Worm (Caenorhabditis elegans) whole organism, early embryonic: Measurements from ENCODE around the gene del-5.

ENCODE experiments used
- B0310.2 ChIP-seq: sonication (generic microtip); optimal IDR thresholded peaks from 2 replicates; lab custom pipeline; 2016; ENCODE audit warnings: mild to moderate bottlenecking, missing genetic modification characterization, missing compliant biosample characterization
- F13C5.2 ChIP-seq: sonication (generic microtip); optimal IDR thresholded peaks from 2 replicates; lab custom pipeline; 2017; ENCODE audit warnings: mild to moderate bottlenecking, missing genetic modification characterization, inconsistent platforms, missing compliant biosample characterization
- aly-1 ChIP-seq: sonication (generic microtip); optimal IDR thresholded peaks from 2 replicates; lab custom pipeline; 2016; ENCODE audit warnings: missing genetic modification characterization, missing compliant biosample characterization
- ama-1 ChIP-seq: fragments of 150-350 bp; optimal IDR thresholded peaks from 2 replicates; lab custom pipeline; 2014
- ceh-13 ChIP-seq: fragments of 200-800 bp; sonication (Bioruptor generic); optimal IDR thresholded peaks from 2 replicates; lab custom pipeline; 2018; ENCODE audit warnings: mild to moderate bottlenecking, missing genetic modification characterization, missing compliant biosample characterization
- ceh-36 ChIP-seq: sonication (generic microtip); optimal IDR thresholded peaks from 2 replicates; lab custom pipeline; 2016; ENCODE audit warnings: missing genetic modification characterization, inconsistent platforms, missing compliant biosample characterization
- ets-7 ChIP-seq: sonication (generic microtip); optimal IDR thresholded peaks from 2 replicates; lab custom pipeline; 2016; ENCODE audit warnings: missing genotype, missing genetic modification characterization, missing compliant biosample characterization
- flt-1 ChIP-seq: fragments of 200-800 bp; sonication (Bioruptor generic); IDR thresholded peaks from 2 replicates; pipeline ENCODE4 v1.3.6; 2022; ENCODE audit warnings: missing genetic modification characterization, missing compliant biosample characterization
- hmbx-1 ChIP-seq: sonication (generic microtip); optimal IDR thresholded peaks from 2 replicates; lab custom pipeline; 2016; ENCODE audit warnings: mild to moderate bottlenecking, missing genetic modification characterization, missing compliant biosample characterization
- hmg-4 ChIP-seq: fragments of 200-800 bp; sonication (Bioruptor generic); optimal IDR thresholded peaks from 2 replicates; lab custom pipeline; 2018; ENCODE audit warnings: mild to moderate bottlenecking, missing genetic modification characterization, missing compliant biosample characterization
- hnd-1 ChIP-seq: sonication (generic microtip); optimal IDR thresholded peaks from 2 replicates; lab custom pipeline; 2016; ENCODE audit warnings: missing genetic modification characterization, missing compliant biosample characterization
- pes-1 ChIP-seq: fragments of 200-800 bp; sonication (Bioruptor generic); IDR thresholded peaks from 2 replicates; pipeline ENCODE4 v1.3.6; 2022; ENCODE audit warnings: missing genetic modification reagents, missing genetic modification characterization, missing compliant biosample characterization
- scrt-1 ChIP-seq: fragments of 200-800 bp; sonication (Bioruptor generic); IDR thresholded peaks from 2 replicates; pipeline ENCODE4 v1.3.6; 2022; ENCODE audit warnings: missing genetic modification characterization, missing compliant biosample characterization
- sea-1 ChIP-seq: fragments of 200-800 bp; sonication (Bioruptor generic); conservative IDR thresholded peaks from 2 replicates; pipeline ENCODE4 v1.3.6; 2022; ENCODE audit warnings: missing genetic modification characterization, missing compliant biosample characterization
- tbx-11 ChIP-seq: fragments of 200-800 bp; sonication (Bioruptor generic); IDR thresholded peaks from 2 replicates; pipeline ENCODE4 v1.3.6; 2022; ENCODE audit warnings: missing genetic modification characterization, missing compliant biosample characterization
- tbx-37 ChIP-seq: fragments of 200-800 bp; sonication (Bioruptor generic); conservative IDR thresholded peaks from 2 replicates; pipeline ENCODE4 v1.3.6; 2022; ENCODE audit warnings: missing genetic modification reagents, missing genetic modification characterization, missing compliant biosample characterization
- tra-4 ChIP-seq: sonication (generic microtip); optimal IDR thresholded peaks from 2 replicates; lab custom pipeline; 2017; ENCODE audit warnings: missing genetic modification characterization, missing compliant biosample characterization

Gene del-5

ce11 chrX:10990855-10991176, 17.2 kb downstream of the del-5 start:
- TF ChIP-seq tbx-11 (GFP tag; lab: Robert Waterston, UW) (no peak), scrt-1 (GFP tag; lab: Robert Waterston, UW) (no peak), B0310.2 (tag; lab: Kevin White, UChicago) (no peak), F13C5.2 (no peak), ama-1 (no peak), sea-1 (GFP tag; lab: Robert Waterston, UW) (no peak), tra-4 (tag; lab: Kevin White, UChicago) (no peak), hmg-4 (GFP tag; lab: Kevin White, UChicago) (no peak), ceh-13 (GFP tag; lab: Kevin White, UChicago) (no peak), hmbx-1 (tag; lab: Kevin White, UChicago) (no peak), hnd-1 (tag; lab: Kevin White, UChicago) (no peak), flt-1 (GFP tag; lab: Robert Waterston, UW) (no peak)

ce11 chrX:10990159-10990854, 17.7 kb downstream of the del-5 start:
- TF ChIP-seq flt-1 (GFP tag; lab: Robert Waterston, UW) (0 out of 2 replicates have a peak, but pooled peaks have one; percentile 3), ets-7 (tag; lab: Kevin White, UChicago) (no peak), ceh-13 (GFP tag; lab: Kevin White, UChicago) (no peak)

ce11 chrX:10989286-10989685, 18.7 kb downstream of the del-5 start:
- no peak for TF ChIP-seq sea-1 (GFP tag; lab: Robert Waterston, UW)
- 0 out of 2 replicates have a peak, but pooled peaks have one; percentile 12 for TF ChIP-seq scrt-1 (GFP tag; lab: Robert Waterston, UW)

- TF ChIP-seq pes-1 (GFP tag; lab: Robert Waterston, UW) (no peak), B0310.2 (tag; lab: Kevin White, UChicago) (no peak), flt-1 (GFP tag; lab: Robert Waterston, UW) (no peak), scrt-1 (GFP tag; lab: Robert Waterston, UW) (no peak), ceh-13 (GFP tag; lab: Kevin White, UChicago) (no peak), tra-4 (tag; lab: Kevin White, UChicago) (no peak), ceh-36 (tag; lab: Kevin White, UChicago) (no peak), ama-1 (no peak), F13C5.2 (no peak)
Measured at ce11 chrX:10982051-10982450, 25.9 kb downstream of the del-5 start, which contains the start of gene ver-4. Gene ver-4, plus strand, starts transcription at chrX:10982351.

ce11 chrX:10981374-10981773, 26.6 kb downstream of the del-5 start:
- TF ChIP-seq hmg-4 (GFP tag; lab: Kevin White, UChicago): no peak
- TF ChIP-seq flt-1 (GFP tag; lab: Robert Waterston, UW): no peak
- no peak for TF ChIP-seq hnd-1 (tag; lab: Kevin White, UChicago)
- TF ChIP-seq tbx-11 (GFP tag; lab: Robert Waterston, UW): no peak
- TF ChIP-seq hmbx-1 (tag; lab: Kevin White, UChicago): no peak
- no peak for TF ChIP-seq F13C5.2
- TF ChIP-seq aly-1: no peak
- TF ChIP-seq sea-1 (GFP tag; lab: Robert Waterston, UW): no peak
- TF ChIP-seq scrt-1 (GFP tag; lab: Robert Waterston, UW): no peak
- TF ChIP-seq ama-1: no peak
- no peak for TF ChIP-seq ceh-36 (tag; lab: Kevin White, UChicago)
- TF ChIP-seq ceh-13 (GFP tag; lab: Kevin White, UChicago): no peak

- TF ChIP-seq tbx-37 (GFP tag; lab: Robert Waterston, UW) (no peak), flt-1 (GFP tag; lab: Robert Waterston, UW) (no peak), pes-1 (GFP tag; lab: Robert Waterston, UW) (no peak), aly-1 (no peak), hnd-1 (tag; lab: Kevin White, UChicago) (no peak), scrt-1 (GFP tag; lab: Robert Waterston, UW) (no peak), tbx-11 (GFP tag; lab: Robert Waterston, UW) (no peak), B0310.2 (tag; lab: Kevin White, UChicago) (no peak), sea-1 (GFP tag; lab: Robert Waterston, UW) (no peak), tra-4 (tag; lab: Kevin White, UChicago) (no peak), hmg-4 (GFP tag; lab: Kevin White, UChicago) (no peak), F13C5.2 (no peak)
Measured at ce11 chrX:10979186-10979585, 28.8 kb downstream of the del-5 start, which contains the start of gene pxn-2. Gene pxn-2, minus strand, starts transcription at chrX:10979286.

- no peak for TF ChIP-seq tbx-11 (GFP tag; lab: Robert Waterston, UW)
- no peak for TF ChIP-seq scrt-1 (GFP tag; lab: Robert Waterston, UW)
- TF ChIP-seq hmbx-1 (tag; lab: Kevin White, UChicago): no peak
- TF ChIP-seq tra-4 (tag; lab: Kevin White, UChicago): no peak
- no peak for TF ChIP-seq sea-1 (GFP tag; lab: Robert Waterston, UW)
- TF ChIP-seq aly-1: no peak
- no peak for TF ChIP-seq hmg-4 (GFP tag; lab: Kevin White, UChicago)
- no peak for TF ChIP-seq hnd-1 (tag; lab: Kevin White, UChicago)
- TF ChIP-seq ets-7 (tag; lab: Kevin White, UChicago): no peak
Measured at ce11 chrX:10976447-10977196, 31.4 kb downstream of the del-5 start.
